Fruit fly (Drosophila melanogaster): Measurements from ENCODE around the gene CG46025.

CG46025 gene

DNA sequence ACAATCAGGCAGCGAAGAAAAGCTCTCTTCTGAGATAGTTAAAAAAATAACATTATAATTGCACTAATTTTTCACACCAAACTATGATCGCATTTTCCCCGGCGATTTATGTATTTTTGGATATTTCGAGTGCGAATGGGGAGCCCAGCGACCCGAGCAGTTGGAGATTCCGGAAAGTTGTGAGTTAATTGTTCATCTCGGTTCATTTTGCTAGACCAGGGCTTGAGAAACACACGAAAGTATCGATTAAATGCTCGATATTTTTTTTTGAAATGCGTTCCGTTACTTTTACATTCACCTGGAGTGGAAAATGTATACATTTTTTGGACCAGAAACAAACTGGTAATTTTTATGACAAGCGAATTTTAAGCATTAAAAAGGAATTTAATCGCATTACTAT is 56.5 kb downstream of the CG46025 start, which contains the start of gene Cdc14:
Cdc14 (minus strand) TSS at position 185 of the 400 bp plus-strand sequence.
- TF ChIP-seq h (optimal IDR thresholded peaks at IDR 0.05) (no peak), psq (optimal IDR thresholded peaks at IDR 0.05) (no peak), Sin3A (optimal IDR thresholded peaks at IDR 0.05) (no peak), ttk (optimal IDR thresholded peaks at IDR 0.05) (no peak), insv (optimal IDR thresholded peaks at IDR 0.05) (no peak), Myc (optimal IDR thresholded peaks at IDR 0.05) (no peak)

DNA sequence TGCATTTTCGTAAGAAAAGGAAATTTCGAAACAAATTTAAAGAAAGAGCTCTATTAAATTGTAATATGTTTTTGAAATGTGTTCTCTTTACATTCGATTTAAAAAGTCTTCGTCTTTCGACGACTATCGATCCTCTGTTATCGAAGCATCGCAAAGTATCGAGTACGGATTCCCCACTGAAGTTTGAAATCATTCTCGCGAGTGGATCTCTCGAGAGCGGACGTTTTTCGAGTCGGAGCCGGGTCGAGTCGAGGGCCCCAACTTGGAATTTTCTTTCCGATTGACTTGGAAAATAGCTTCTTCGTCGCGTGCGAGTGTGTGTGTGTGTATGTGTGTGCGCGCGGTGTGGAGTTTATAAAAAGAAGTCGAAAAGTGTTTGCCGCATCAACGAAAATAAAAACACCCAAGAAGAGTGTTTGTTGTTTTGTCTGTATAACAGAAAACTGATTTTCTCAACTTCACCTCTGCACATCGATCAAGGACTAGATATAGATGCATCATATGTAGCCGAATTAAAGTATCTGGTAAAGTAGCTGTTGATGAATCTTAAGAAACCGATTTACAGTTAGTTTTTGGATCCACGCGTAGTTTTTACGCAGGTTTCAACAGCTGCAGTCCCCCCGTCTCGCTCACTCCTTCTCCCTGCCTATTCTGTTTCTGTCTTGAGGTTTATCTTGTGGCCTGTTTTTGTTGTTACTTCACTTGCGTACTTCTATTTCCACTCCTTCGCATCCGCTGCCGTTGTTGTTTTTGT is 57.5 kb downstream of the CG46025 start, which contains the start of gene LanB1:
LanB1 (plus strand) TSS at position 190 of the 754 bp plus-strand sequence.
- no peak for TF ChIP-seq ttk (optimal IDR thresholded peaks at IDR 0.05)
- TF ChIP-seq h (optimal IDR thresholded peaks at IDR 0.05), result no peak
- TF ChIP-seq Myc (optimal IDR thresholded peaks at IDR 0.05), result no peak
- no peak for TF ChIP-seq psq (optimal IDR thresholded peaks at IDR 0.05)
- TF ChIP-seq insv (optimal IDR thresholded peaks at IDR 0.05), result no peak
- TF ChIP-seq Sin3A (optimal IDR thresholded peaks at IDR 0.05), result no peak

DNA sequence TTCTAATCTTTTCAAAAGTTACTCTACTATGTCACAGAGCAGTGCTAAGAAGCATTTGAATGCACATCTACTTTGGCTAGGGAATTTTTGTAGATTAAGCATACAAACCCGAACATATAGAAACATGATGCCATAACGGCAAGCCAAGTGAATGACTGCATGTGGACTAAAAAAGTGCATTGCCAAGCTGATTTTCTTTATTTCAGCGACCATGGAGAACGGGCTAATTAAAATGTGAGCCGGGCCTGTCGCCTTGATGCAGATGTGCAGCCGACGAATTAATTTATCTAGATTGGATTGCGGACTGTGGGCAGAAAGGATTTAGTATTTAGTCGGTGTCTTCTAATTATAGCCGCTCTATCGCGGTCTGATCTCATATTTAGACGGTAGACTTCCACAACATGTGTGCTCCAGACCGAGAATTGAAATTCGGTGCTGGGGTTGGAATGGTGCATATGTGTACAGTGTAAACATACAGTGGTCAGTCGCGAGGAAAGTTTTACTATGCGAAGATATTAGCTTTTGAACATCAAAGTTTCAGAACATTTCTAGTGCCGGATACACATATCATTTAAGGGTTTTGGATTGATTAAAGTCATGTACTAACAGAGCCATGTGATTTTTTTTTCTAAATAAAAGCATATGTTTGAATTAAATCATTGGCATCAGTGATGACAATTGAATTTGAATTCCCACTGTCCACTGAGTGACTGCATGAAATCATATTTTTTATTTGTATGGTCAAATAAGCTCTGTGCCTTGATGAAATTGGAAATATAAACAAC is 58.8 kb downstream of the CG46025 start:
- TF ChIP-seq insv (optimal IDR thresholded peaks at IDR 0.05) (no peak), Sin3A (optimal IDR thresholded peaks at IDR 0.05) (no peak), ttk (optimal IDR thresholded peaks at IDR 0.05) (no peak), h (optimal IDR thresholded peaks at IDR 0.05) (no peak), Myc (optimal IDR thresholded peaks at IDR 0.05) (no peak), psq (optimal IDR thresholded peaks at IDR 0.05) (no peak)

DNA sequence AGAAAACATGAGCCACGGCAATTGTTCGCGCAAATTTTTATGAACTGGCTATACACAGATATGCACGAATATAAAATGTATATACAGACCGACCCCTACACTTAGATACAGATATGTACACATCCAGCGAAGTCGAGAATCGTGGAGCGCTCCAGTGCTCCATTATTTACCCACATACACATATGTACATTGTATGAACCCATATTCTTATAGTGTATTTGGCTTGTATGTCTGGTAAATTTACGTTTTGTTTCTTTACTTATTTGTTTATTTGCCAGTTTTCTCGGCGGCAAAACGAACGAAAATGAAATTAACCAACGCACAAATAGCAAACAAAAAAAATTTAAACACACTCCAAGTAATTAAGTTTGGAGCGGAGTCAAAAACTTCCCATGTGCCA is 59.4 kb downstream of the CG46025 start:
- TF ChIP-seq Myc (optimal IDR thresholded peaks at IDR 0.05) (no peak), h (optimal IDR thresholded peaks at IDR 0.05) (no peak), Sin3A (optimal IDR thresholded peaks at IDR 0.05) (no peak), ttk (optimal IDR thresholded peaks at IDR 0.05) (no peak), psq (optimal IDR thresholded peaks at IDR 0.05) (no peak), insv (optimal IDR thresholded peaks at IDR 0.05) (no peak)

Data from Kc167 (cell line).